Worm (Caenorhabditis elegans) whole organism, late embryonic: Measurements from ENCODE around the gene cyp-37B1.

ENCODE experiments used
- ama-1 ChIP-seq: fragments of 150-350 bp; optimal IDR thresholded peaks from 2 replicates; lab custom pipeline; 2014
- ceh-6 ChIP-seq: fragments of 200-800 bp; sonication (Bioruptor generic); optimal IDR thresholded peaks from 2 replicates; lab custom pipeline; 2018; ENCODE audit warnings: mild to moderate bottlenecking, missing genetic modification characterization, missing compliant biosample characterization
- elt-2 ChIP-seq: sonication (generic microtip); optimal IDR thresholded peaks from 2 replicates; lab custom pipeline; 2016; ENCODE audit warnings: missing genetic modification reagents, missing genetic modification characterization, missing compliant biosample characterization
- fkh-10 ChIP-seq: fragments of 150-350 bp; optimal IDR thresholded peaks from 2 replicates; lab custom pipeline; 2014; ENCODE audit warnings: missing biosample characterization, missing genetic modification reagents, missing genetic modification characterization
- hlh-30 ChIP-seq: sonication (generic microtip); optimal IDR thresholded peaks from 2 replicates; lab custom pipeline; 2017; ENCODE audit warnings: antibody characterized with exemption, missing genetic modification characterization, missing compliant biosample characterization; ENCODE audit not compliant: insufficient read depth
- hlh-8 ChIP-seq: sonication (generic microtip); optimal IDR thresholded peaks from 2 replicates; lab custom pipeline; 2016; ENCODE audit warnings: missing genotype, missing genetic modification characterization, missing compliant biosample characterization
- nhr-11 ChIP-seq: fragments of 150-350 bp; optimal IDR thresholded peaks from 2 replicates; lab custom pipeline; 2014; ENCODE audit warnings: missing biosample characterization, missing genetic modification characterization
- pat-9 ChIP-seq: fragments of 200-800 bp; sonication (Bioruptor generic); optimal IDR thresholded peaks from 2 replicates; lab custom pipeline; 2018; ENCODE audit warnings: mild to moderate bottlenecking, missing genetic modification characterization, moderate library complexity, missing compliant biosample characterization
- pax-1 ChIP-seq: fragments of 150-350 bp; optimal IDR thresholded peaks from 2 replicates; lab custom pipeline; 2014; ENCODE audit warnings: missing biosample characterization, missing genetic modification characterization
- pha-4 ChIP-seq: fragments of 150-350 bp; optimal IDR thresholded peaks from 2 replicates; lab custom pipeline; 2018; ENCODE audit warnings: missing biosample characterization, missing genetic modification reagents, missing genetic modification characterization
- pros-1 ChIP-seq: fragments of 150-350 bp; optimal IDR thresholded peaks from 2 replicates; lab custom pipeline; 2014; ENCODE audit warnings: missing biosample characterization, missing genetic modification reagents, missing genetic modification characterization
- sox-4 ChIP-seq: sonication (generic microtip); optimal IDR thresholded peaks from 2 replicates; lab custom pipeline; 2017; ENCODE audit warnings: mild to moderate bottlenecking, missing genetic modification characterization, inconsistent platforms, missing compliant biosample characterization
- syd-9 ChIP-seq: sonication (generic microtip); optimal IDR thresholded peaks from 2 replicates; lab custom pipeline; 2016; ENCODE audit warnings: mild to moderate bottlenecking, missing genetic modification characterization, moderate library complexity, missing compliant biosample characterization
- tbx-7 ChIP-seq: sonication (generic microtip); optimal IDR thresholded peaks from 2 replicates; lab custom pipeline; 2016; ENCODE audit warnings: missing genotype, missing genetic modification characterization, missing compliant biosample characterization

DNA sequence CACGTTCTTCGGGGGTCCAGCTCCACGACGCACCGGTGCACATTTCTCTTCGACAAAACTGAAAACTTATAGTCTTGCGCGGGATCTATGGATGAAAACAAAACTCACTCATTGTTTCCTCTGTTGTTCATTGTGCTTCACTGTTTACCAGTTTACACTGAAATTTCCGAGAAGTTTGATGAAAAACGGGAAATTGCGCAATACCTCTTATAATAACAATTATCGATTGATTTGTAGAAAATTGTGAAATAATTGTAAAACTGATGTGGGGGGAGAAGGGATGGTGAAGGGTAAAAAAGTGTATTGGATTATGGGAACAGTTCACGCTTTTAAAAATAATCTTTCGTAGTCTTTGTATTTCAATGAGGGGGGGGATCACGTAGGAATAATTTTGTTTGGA lies 48.5 kb upstream of the cyp-37B1 start:
- TF ChIP-seq fkh-10, result no peak
- TF ChIP-seq ceh-6, result no peak
- TF ChIP-seq hlh-30 (tag; lab: Kevin White, UChicago), result no peak
- no peak for TF ChIP-seq hlh-8 (tag; lab: Kevin White, UChicago)
- TF ChIP-seq pat-9 (tag; lab: Kevin White, UChicago), result no peak
- TF ChIP-seq ama-1, result no peak
- no peak for TF ChIP-seq nhr-11 (tag; lab: Kevin White, UChicago)
- no peak for TF ChIP-seq sox-4
- TF ChIP-seq tbx-7 (tag; lab: Kevin White, UChicago), result no peak
- no peak for TF ChIP-seq pha-4
- no peak for TF ChIP-seq pax-1 (tag; lab: Kevin White, UChicago)
- TF ChIP-seq elt-2 (tag; lab: Kevin White, UChicago), result no peak
- no peak for TF ChIP-seq syd-9 (tag; lab: Kevin White, UChicago)
- TF ChIP-seq pros-1, result no peak
